Worm (Caenorhabditis elegans) whole organism, L4 larva: ENCODE results near the gene F59G1.8.

Source experiments
- D1046.2 ChIP-seq: fragments of 200-800 bp; sonication (Bioruptor generic); IDR thresholded peaks from 2 replicates; pipeline ENCODE4 v1.3.6; 2022; ENCODE audit warnings: missing genetic modification characterization, missing compliant biosample characterization
- F10B5.3 ChIP-seq: sonication (generic microtip); optimal IDR thresholded peaks from 2 replicates; lab custom pipeline; 2016; ENCODE audit warnings: mild to moderate bottlenecking, missing genetic modification characterization, missing compliant biosample characterization
- F26F4.8 ChIP-seq: fragments of 200-800 bp; sonication (Bioruptor generic); conservative IDR thresholded peaks from 2 replicates; pipeline ENCODE4 v1.3.6; 2022; ENCODE audit warnings: missing genetic modification characterization, missing compliant biosample characterization
- R02D3.7 ChIP-seq: fragments of 150-350 bp; sonication (generic microtip); optimal IDR thresholded peaks from 3 replicates; lab custom pipeline; 2014; ENCODE audit warnings: missing biosample characterization, missing genetic modification characterization
- Y48G9A.11 ChIP-seq: fragments of 200-800 bp; sonication (Bioruptor generic); IDR thresholded peaks from 2 replicates; pipeline ENCODE4 v1.3.6; 2022; ENCODE audit warnings: missing genetic modification reagents, missing genetic modification characterization, missing compliant biosample characterization
- Y75B8A.6 ChIP-seq: fragments of 200-800 bp; sonication (Bioruptor generic); IDR thresholded peaks from 2 replicates; pipeline ENCODE4 v1.3.6; 2022; ENCODE audit warnings: missing genetic modification reagents, missing genetic modification characterization, missing compliant biosample characterization
- aha-1 ChIP-seq: fragments of 150-350 bp; peaks from one replicate; lab custom pipeline; 2014; ENCODE audit warnings: missing biosample characterization, missing genetic modification characterization
- ceh-62 ChIP-seq: sonication (generic microtip); optimal IDR thresholded peaks from 2 replicates; lab custom pipeline; 2017; ENCODE audit warnings: missing biosample characterization, missing genetic modification characterization
- daf-16 ChIP-seq, 3 experiments: sonication (generic microtip); optimal IDR thresholded peaks; 2 replicates each; lab custom pipeline; 2016 to 2017; ENCODE audit warnings: missing genetic modification characterization in 3 of 3, missing genetic modification reagents in 3 of 3, mild to moderate bottlenecking in 2 of 3, missing compliant biosample characterization in 2 of 3, missing biosample characterization in 1 of 3, moderate library complexity in 1 of 3
- daf-8 ChIP-seq: fragments of 200-800 bp; sonication (Bioruptor generic); IDR thresholded peaks from 2 replicates; pipeline ENCODE4 v1.3.6; 2022; ENCODE audit warnings: missing genetic modification characterization, missing compliant biosample characterization
- dmd-8 ChIP-seq: fragments of 200-800 bp; sonication (Bioruptor generic); IDR thresholded peaks from 2 replicates; pipeline ENCODE4 v1.3.6; 2022; ENCODE audit warnings: missing genetic modification characterization, missing compliant biosample characterization
- dve-1 ChIP-seq: sonication (generic microtip); optimal IDR thresholded peaks from 2 replicates; lab custom pipeline; 2017; ENCODE audit warnings: antibody characterized with exemption, mild to moderate bottlenecking, missing genetic modification characterization, missing compliant biosample characterization; ENCODE audit not compliant: insufficient read depth
- egl-43 ChIP-seq: fragments of 200-800 bp; sonication (Bioruptor generic); IDR thresholded peaks from 2 replicates; pipeline ENCODE4 v1.3.6; 2022; ENCODE audit warnings: missing genetic modification reagents, missing genetic modification characterization, missing compliant biosample characterization
- hlh-11 ChIP-seq: fragments of 200-800 bp; sonication (Bioruptor generic); optimal IDR thresholded peaks from 2 replicates; lab custom pipeline; 2018; ENCODE audit warnings: mild to moderate bottlenecking, missing genetic modification characterization, missing compliant biosample characterization
- hlh-30 ChIP-seq: sonication (generic microtip); optimal IDR thresholded peaks from 2 replicates; lab custom pipeline; 2017; ENCODE audit warnings: antibody characterized with exemption, mild to moderate bottlenecking, missing genetic modification characterization, missing compliant biosample characterization; ENCODE audit not compliant: insufficient read depth
- jun-1 ChIP-seq: fragments of 150-350 bp; optimal IDR thresholded peaks from 2 replicates; lab custom pipeline; 2014; ENCODE audit warnings: missing biosample characterization, missing genetic modification reagents, missing genetic modification characterization
- lim-7 ChIP-seq: fragments of 200-800 bp; sonication (Bioruptor generic); IDR thresholded peaks from 2 replicates; pipeline ENCODE4 v1.3.6; 2022; ENCODE audit warnings: missing genetic modification characterization, missing compliant biosample characterization
- lin-15B ChIP-seq: fragments of 150-350 bp; sonication (generic microtip); optimal IDR thresholded peaks from 3 replicates; lab custom pipeline; 2014; ENCODE audit warnings: missing biosample characterization, missing genetic modification characterization
- lin-39 ChIP-seq: fragments of 150-350 bp; optimal IDR thresholded peaks from 2 replicates; lab custom pipeline; 2014; ENCODE audit warnings: missing biosample characterization, missing genetic modification reagents, missing genetic modification characterization
- nhr-11 ChIP-seq: fragments of 150-350 bp; optimal IDR thresholded peaks from 2 replicates; lab custom pipeline; 2014; ENCODE audit warnings: missing biosample characterization, missing genetic modification characterization
- nhr-25 ChIP-seq: sonication (generic microtip); optimal IDR thresholded peaks from 2 replicates; lab custom pipeline; 2017; ENCODE audit warnings: missing genetic modification characterization, mild to moderate bottlenecking, missing compliant biosample characterization, antibody characterized with exemption, moderate library complexity, borderline replicate concordance; ENCODE audit not compliant: insufficient read depth
- nhr-28 ChIP-seq: fragments of 150-350 bp; optimal IDR thresholded peaks from 2 replicates; lab custom pipeline; 2014; ENCODE audit warnings: missing biosample characterization, missing genetic modification characterization
- nhr-41 ChIP-seq: fragments of 200-800 bp; sonication (Bioruptor generic); IDR thresholded peaks from 2 replicates; pipeline ENCODE4 v1.3.6; 2022; ENCODE audit warnings: missing genetic modification reagents, missing genetic modification characterization, missing compliant biosample characterization
- pha-4 ChIP-seq, 2 experiments: fragments of 150-350 bp in 1 of 2; fragments of 200-800 bp in 1 of 2; sonication (Bioruptor generic) in 1 of 2; IDR thresholded peaks in 1 of 2; optimal IDR thresholded peaks in 1 of 2; 2 replicates each; pipeline versions ENCODE4 v1.3.6 to Lab custom; 2014 to 2022; ENCODE audit warnings: missing genetic modification characterization in 2 of 2, missing genetic modification reagents in 2 of 2, missing biosample characterization in 1 of 2, missing compliant biosample characterization in 1 of 2
- php-3 ChIP-seq: fragments of 200-800 bp; sonication (Bioruptor generic); IDR thresholded peaks from 2 replicates; pipeline ENCODE4 v1.3.6; 2022; ENCODE audit warnings: missing genetic modification reagents, missing genetic modification characterization, missing compliant biosample characterization
- saeg-2 ChIP-seq: fragments of 200-800 bp; sonication (Bioruptor generic); IDR thresholded peaks from 2 replicates; pipeline ENCODE4 v1.3.6; 2022; ENCODE audit warnings: missing genetic modification reagents, missing genetic modification characterization, missing compliant biosample characterization
- sdz-12 ChIP-seq: fragments of 200-800 bp; sonication (Bioruptor generic); optimal IDR thresholded peaks from 2 replicates; lab custom pipeline; 2018; ENCODE audit warnings: mild to moderate bottlenecking, missing genetic modification characterization, missing compliant biosample characterization
- set-16 ChIP-seq: fragments of 200-800 bp; sonication (Bioruptor generic); IDR thresholded peaks from 2 replicates; pipeline ENCODE4 v1.3.6; 2022; ENCODE audit warnings: missing genetic modification reagents, missing genetic modification characterization, missing compliant biosample characterization
- snpc-4 ChIP-seq: fragments of 150-350 bp; optimal IDR thresholded peaks from 2 replicates; lab custom pipeline; 2014; ENCODE audit warnings: missing biosample characterization, missing genetic modification characterization
- unc-39 ChIP-seq: sonication (generic microtip); optimal IDR thresholded peaks from 2 replicates; lab custom pipeline; 2017; ENCODE audit warnings: missing biosample characterization, missing genetic modification characterization
- unc-62 ChIP-seq, 3 experiments: fragments of 150-350 bp in 1 of 3; sonication (generic microtip); optimal IDR thresholded peaks in 2 of 3; peaks in 1 of 3; 1 replicate in 1 of 3; 2 replicates in 2 of 3; lab custom pipeline; 2014 to 2017; ENCODE audit warnings: missing biosample characterization in 3 of 3, missing genetic modification characterization in 3 of 3, missing genetic modification reagents in 3 of 3, missing genotype in 1 of 3
- zfp-2 ChIP-seq: sonication (generic microtip); optimal IDR thresholded peaks from 2 replicates; lab custom pipeline; 2016; ENCODE audit warnings: mild to moderate bottlenecking, missing genetic modification characterization, missing compliant biosample characterization
- zfp-3 ChIP-seq: fragments of 200-800 bp; sonication (Bioruptor generic); conservative IDR thresholded peaks from 2 replicates; pipeline ENCODE4 v1.3.6; 2022; ENCODE audit warnings: missing genetic modification reagents, missing genetic modification characterization, missing compliant biosample characterization
- zip-11 ChIP-seq: fragments of 200-800 bp; sonication (Bioruptor generic); IDR thresholded peaks from 2 replicates; pipeline ENCODE4 v1.3.6; 2022; ENCODE audit warnings: missing genetic modification characterization, missing compliant biosample characterization
- ztf-11 ChIP-seq: fragments of 150-350 bp; optimal IDR thresholded peaks from 2 replicates; lab custom pipeline; 2014; ENCODE audit warnings: missing biosample characterization, missing genetic modification characterization

The F59G1.8 gene

ce11 chrII:5889417-5890139, 16.8 kb upstream of the F59G1.8 start:
- TF ChIP-seq php-3 (GFP tag; lab: Robert Waterston, UW) = no peak
- TF ChIP-seq nhr-28 (tag; lab: Kevin White, UChicago) = no peak
- TF ChIP-seq ztf-11 = no peak
- TF ChIP-seq pha-4 (GFP tag; IDR thresholded peaks at IDR 0.05; lab: Robert Waterston, UW) = no peak
- no peak for TF ChIP-seq pha-4 (tag; optimal IDR thresholded peaks at IDR 0.05; lab: Kevin White, UChicago)
- TF ChIP-seq egl-43 = 0 out of 2 replicates have a peak, but pooled peaks have one; percentile 24
- no peak for TF ChIP-seq zip-11

- TF ChIP-seq unc-62 (GFP tag; optimal IDR thresholded peaks at IDR 0.05 in 1 of 2; lab: Kevin White, UChicago) (peak in 1 of 2 experiments; percentile 85), unc-62 (tag; optimal IDR thresholded peaks at IDR 0.05; lab: Kevin White, UChicago) (no peak), zip-11 (no peak), dve-1 (tag; lab: Kevin White, UChicago) (no peak), daf-8 (GFP tag; lab: Robert Waterston, UW) (no peak), zfp-2 (tag; lab: Kevin White, UChicago) (no peak), zfp-3 (GFP tag; lab: Robert Waterston, UW) (peak; percentile 82; the same call in 1 of the 2 replicates), lim-7 (GFP tag; lab: Robert Waterston, UW) (no peak)
These were observed 13.6 kb upstream of the F59G1.8 start for ce11 chrII:5892813-5893212.

- TF ChIP-seq pha-4 (GFP tag; IDR thresholded peaks at IDR 0.05; lab: Robert Waterston, UW) (no peak), pha-4 (tag; optimal IDR thresholded peaks at IDR 0.05; lab: Kevin White, UChicago) (no peak), nhr-41 (GFP tag; lab: Robert Waterston, UW) (no peak), D1046.2 (no peak), zfp-3 (GFP tag; lab: Robert Waterston, UW) (no peak), sdz-12 (no peak), php-3 (GFP tag; lab: Robert Waterston, UW) (no peak), daf-8 (GFP tag; lab: Robert Waterston, UW) (no peak), lin-15B (tag; lab: Kevin White, UChicago) (no peak), F26F4.8 (GFP tag; lab: Robert Waterston, UW) (no peak), Y48G9A.11 (GFP tag; lab: Robert Waterston, UW) (no peak), dmd-8 (GFP tag; lab: Robert Waterston, UW) (no peak), unc-39 (tag; lab: Kevin White, UChicago) (no peak), Y75B8A.6 (GFP tag; lab: Robert Waterston, UW) (no peak), hlh-11 (tag; lab: Kevin White, UChicago) (no peak), lin-39 (tag; lab: Kevin White, UChicago) (no peak)
These were observed 10.5 kb upstream of the F59G1.8 start, which contains the start of gene F59G1.4 for ce11 chrII:5895870-5896269. TSS of gene F59G1.4 (plus strand) at chrII:5896170.

ce11 chrII:5896512-5896911, 9.9 kb upstream of the F59G1.8 start:
- peak; percentile 74 for TF ChIP-seq aha-1
- TF ChIP-seq jun-1 = no peak
- peak; percentile 66 for TF ChIP-seq nhr-11

- peak; percentile 67 for TF ChIP-seq hlh-11 (tag; lab: Kevin White, UChicago)
- peak; percentile 28 for TF ChIP-seq nhr-28 (tag; lab: Kevin White, UChicago)
- TF ChIP-seq R02D3.7 = no peak
- TF ChIP-seq ceh-62 (tag; lab: Kevin White, UChicago) = no peak
- TF ChIP-seq saeg-2 (GFP tag; lab: Robert Waterston, UW) = no peak
- no peak for TF ChIP-seq sdz-12
- TF ChIP-seq set-16 (GFP tag; lab: Robert Waterston, UW) = peak; percentile 37; the same call in 1 of the 2 replicates
- TF ChIP-seq aha-1 = peak; percentile 64
- TF ChIP-seq dve-1 (tag; lab: Kevin White, UChicago) = peak; percentile 15
- peak; percentile 3 for TF ChIP-seq hlh-30 (tag; lab: Kevin White, UChicago)
- no peak for TF ChIP-seq snpc-4 (tag; lab: Kevin White, UChicago)
- peak in 1 of 2 experiments; percentile 3 for TF ChIP-seq unc-62 (GFP tag; optimal IDR thresholded peaks at IDR 0.05 in 1 of 2; lab: Kevin White, UChicago)
- no peak for TF ChIP-seq unc-62 (tag; optimal IDR thresholded peaks at IDR 0.05; lab: Kevin White, UChicago)
- TF ChIP-seq F10B5.3 (tag; lab: Kevin White, UChicago) = no peak
- TF ChIP-seq D1046.2 = no peak
- no peak for TF ChIP-seq daf-16 (GFP tag; optimal IDR thresholded peaks at IDR 0.05; lab: Kevin White, UChicago)
- no peak for TF ChIP-seq daf-16 (tag; optimal IDR thresholded peaks at IDR 0.05; lab: Kevin White, UChicago)
- TF ChIP-seq pha-4 (GFP tag; IDR thresholded peaks at IDR 0.05; lab: Robert Waterston, UW) = no peak
- peak; percentile 32 for TF ChIP-seq pha-4 (tag; optimal IDR thresholded peaks at IDR 0.05; lab: Kevin White, UChicago)
- TF ChIP-seq nhr-25 (tag; lab: Kevin White, UChicago) = no peak
These were observed 7.3 kb upstream of the F59G1.8 start for ce11 chrII:5899080-5899479.
